Fruit fly (Drosophila melanogaster): ENCODE results near the gene CG14722.

- TF ChIP-seq CG32006 (GFP tag; optimal IDR thresholded peaks at IDR 0.05) = peak; percentile 51
- peak; percentile 43 for TF ChIP-seq topi (GFP tag; optimal IDR thresholded peaks at IDR 0.05)
- TF ChIP-seq CG11294 (GFP tag; IDR thresholded peaks at IDR 0.05) = no peak
- peak; percentile 3 for TF ChIP-seq Sox102F (GFP tag; optimal IDR thresholded peaks at IDR 0.05)
- TF ChIP-seq CG6854 (GFP tag; optimal IDR thresholded peaks at IDR 0.05) = no peak
- TF ChIP-seq eg (GFP tag; IDR thresholded peaks at IDR 0.05) = no peak
- TF ChIP-seq Lpt (GFP tag; optimal IDR thresholded peaks at IDR 0.05) = no peak
- TF ChIP-seq OdsH (GFP tag; optimal IDR thresholded peaks at IDR 0.05) = peak; percentile 57
- TF ChIP-seq fd59A (GFP tag; optimal IDR thresholded peaks at IDR 0.05) = no peak
- TF ChIP-seq Gug (GFP tag; IDR thresholded peaks at IDR 0.05) = no peak
- TF ChIP-seq Blimp-1 (GFP tag; optimal IDR thresholded peaks at IDR 0.05) = no peak
Observed at dm6 chr3R:11773999-11774397, 32.3 kb downstream of the CG14722 start.
